Worm (Caenorhabditis elegans) whole organism, young adult: ENCODE measurements around the gene oac-20.

ENCODE experiments used
- B0035.1 ChIP-seq: sonication (generic microtip); optimal IDR thresholded peaks from 2 replicates; lab custom pipeline; 2016; ENCODE audit warnings: missing genetic modification characterization, mild to moderate bottlenecking, missing compliant biosample characterization, missing genotype, missing genetic modification reagents
- B0261.1 ChIP-seq: sonication (generic microtip); optimal IDR thresholded peaks from 2 replicates; lab custom pipeline; 2016; ENCODE audit warnings: mild to moderate bottlenecking, missing genetic modification characterization, moderate library complexity, missing compliant biosample characterization
- C17E4.6 ChIP-seq: fragments of 200-800 bp; sonication (Bioruptor generic); IDR thresholded peaks from 2 replicates; pipeline ENCODE4 v1.3.6; 2022; ENCODE audit warnings: missing genetic modification reagents, missing genetic modification characterization, missing compliant biosample characterization
- D2030.7 ChIP-seq: fragments of 200-800 bp; sonication (Bioruptor generic); IDR thresholded peaks from 2 replicates; pipeline ENCODE4 v1.3.6; 2022; ENCODE audit warnings: missing genetic modification reagents, missing genetic modification characterization, missing compliant biosample characterization
- F52B5.7 ChIP-seq: sonication (generic microtip); optimal IDR thresholded peaks from 2 replicates; lab custom pipeline; 2016; ENCODE audit warnings: mild to moderate bottlenecking, missing genetic modification characterization, missing compliant biosample characterization
- K12H6.12 ChIP-seq: fragments of 200-800 bp; sonication (Bioruptor generic); optimal IDR thresholded peaks from 2 replicates; lab custom pipeline; 2018; ENCODE audit warnings: mild to moderate bottlenecking, missing genetic modification characterization, missing compliant biosample characterization
- T07F8.4 ChIP-seq: sonication (generic microtip); optimal IDR thresholded peaks from 2 replicates; lab custom pipeline; 2016; ENCODE audit warnings: mild to moderate bottlenecking, missing genetic modification characterization, moderate library complexity, missing compliant biosample characterization
- T26A5.8 ChIP-seq: sonication (generic microtip); optimal IDR thresholded peaks from 2 replicates; lab custom pipeline; 2016; ENCODE audit warnings: missing genetic modification characterization, missing compliant biosample characterization
- Y56A3A.18 ChIP-seq: fragments of 200-800 bp; sonication (Bioruptor generic); IDR thresholded peaks from 2 replicates; pipeline ENCODE4 v1.3.6; 2022; ENCODE audit warnings: missing genetic modification reagents, missing genetic modification characterization, missing compliant biosample characterization
- Y79H2A.3 ChIP-seq: fragments of 200-800 bp; sonication (Bioruptor generic); conservative IDR thresholded peaks from 2 replicates; pipeline ENCODE4 v1.3.6; 2022; ENCODE audit warnings: missing genetic modification reagents, missing genetic modification characterization, missing compliant biosample characterization
- atf-7 ChIP-seq: sonication (generic microtip); optimal IDR thresholded peaks from 2 replicates; lab custom pipeline; 2017; ENCODE audit warnings: mild to moderate bottlenecking, missing genetic modification characterization, missing compliant biosample characterization
- attf-5 ChIP-seq: fragments of 200-800 bp; sonication (Bioruptor generic); optimal IDR thresholded peaks from 2 replicates; lab custom pipeline; 2018; ENCODE audit warnings: mild to moderate bottlenecking, missing genetic modification characterization, missing compliant biosample characterization
- ccch-3 ChIP-seq: fragments of 200-800 bp; sonication (Bioruptor generic); optimal IDR thresholded peaks from 2 replicates; lab custom pipeline; 2018; ENCODE audit warnings: mild to moderate bottlenecking, missing genetic modification characterization, missing compliant biosample characterization
- ceh-100 ChIP-seq: fragments of 200-800 bp; sonication (Bioruptor generic); IDR thresholded peaks from 2 replicates; pipeline ENCODE4 v1.3.6; 2022; ENCODE audit warnings: missing genetic modification reagents, missing genetic modification characterization, missing compliant biosample characterization
- ceh-79 ChIP-seq: sonication (generic microtip); optimal IDR thresholded peaks from 2 replicates; lab custom pipeline; 2017; ENCODE audit warnings: mild to moderate bottlenecking, missing genetic modification characterization, missing compliant biosample characterization
- dox-1 ChIP-seq: fragments of 200-800 bp; sonication (Bioruptor generic); IDR thresholded peaks from 2 replicates; pipeline ENCODE4 v1.3.6; 2022; ENCODE audit warnings: missing genetic modification reagents, missing genetic modification characterization, missing compliant biosample characterization
- egl-44 ChIP-seq: fragments of 200-800 bp; sonication (Bioruptor generic); IDR thresholded peaks from 2 replicates; pipeline ENCODE4 v1.3.6; 2022; ENCODE audit warnings: missing genetic modification reagents, missing genetic modification characterization, missing compliant biosample characterization
- ekl-4 ChIP-seq: fragments of 200-800 bp; sonication (Bioruptor generic); IDR thresholded peaks from 2 replicates; pipeline ENCODE4 v1.3.6; 2022; ENCODE audit warnings: missing genetic modification reagents, missing genetic modification characterization, missing compliant biosample characterization
- ets-4 ChIP-seq: fragments of 200-800 bp; sonication (Bioruptor generic); optimal IDR thresholded peaks from 2 replicates; lab custom pipeline; 2018; ENCODE audit warnings: mild to moderate bottlenecking, missing genetic modification characterization, missing compliant biosample characterization
- gei-17 ChIP-seq: fragments of 200-800 bp; sonication (Bioruptor generic); optimal IDR thresholded peaks from 2 replicates; lab custom pipeline; 2018; ENCODE audit warnings: mild to moderate bottlenecking, missing genetic modification characterization, missing compliant biosample characterization
- hlh-26 ChIP-seq: fragments of 200-800 bp; sonication (Bioruptor generic); conservative IDR thresholded peaks from 2 replicates; pipeline ENCODE4 v1.3.6; 2022; ENCODE audit warnings: missing genetic modification reagents, missing genetic modification characterization, missing compliant biosample characterization
- hmg-1.2 ChIP-seq: fragments of 200-800 bp; sonication (Bioruptor generic); IDR thresholded peaks from 2 replicates; pipeline ENCODE4 v1.3.6; 2022; ENCODE audit warnings: missing genetic modification reagents, missing genetic modification characterization, missing compliant biosample characterization
- hsf-1 ChIP-seq: fragments of 200-800 bp; sonication (Bioruptor generic); IDR thresholded peaks from 2 replicates; pipeline ENCODE4 v1.3.6; 2022; ENCODE audit warnings: missing genetic modification reagents, missing genetic modification characterization, missing compliant biosample characterization
- lag-1 ChIP-seq: fragments of 200-800 bp; sonication (Bioruptor generic); IDR thresholded peaks from 2 replicates; pipeline ENCODE4 v1.3.6; 2022; ENCODE audit warnings: missing genetic modification reagents, missing genetic modification characterization, missing compliant biosample characterization
- lin-40 ChIP-seq: sonication (generic microtip); optimal IDR thresholded peaks from 2 replicates; lab custom pipeline; 2016; ENCODE audit warnings: missing genetic modification characterization, mild to moderate bottlenecking, missing compliant biosample characterization, missing genotype, missing genetic modification reagents
- madf-6 ChIP-seq: fragments of 200-800 bp; sonication (Bioruptor generic); IDR thresholded peaks from 2 replicates; pipeline ENCODE4 v1.3.6; 2022; ENCODE audit warnings: missing genetic modification reagents, missing genetic modification characterization, missing compliant biosample characterization
- mel-28 ChIP-seq: sonication (generic microtip); optimal IDR thresholded peaks from 2 replicates; lab custom pipeline; 2016; ENCODE audit warnings: borderline replicate concordance, mild to moderate bottlenecking, missing genetic modification characterization, missing compliant biosample characterization
- nfyb-1 ChIP-seq: fragments of 200-800 bp; sonication (Bioruptor generic); IDR thresholded peaks from 2 replicates; pipeline ENCODE4 v1.3.6; 2022; ENCODE audit warnings: missing genetic modification reagents, missing genetic modification characterization, missing compliant biosample characterization
- nhr-80 ChIP-seq: sonication (generic microtip); optimal IDR thresholded peaks from 2 replicates; lab custom pipeline; 2016; ENCODE audit warnings: missing genetic modification characterization, missing compliant biosample characterization
- rpc-1 ChIP-seq, 2 experiments: fragments of 150-350 bp in 1 of 2; sonication (generic microtip) in 1 of 2; optimal IDR thresholded peaks; 2 replicates each; lab custom pipeline; 2014 to 2018; ENCODE audit warnings: missing biosample characterization in 1 of 2, missing genetic modification characterization in 1 of 2, missing genetic modification reagents in 1 of 2, missing genotype in 1 of 2
- somi-1 ChIP-seq: fragments of 200-800 bp; sonication (Bioruptor generic); optimal IDR thresholded peaks from 2 replicates; lab custom pipeline; 2018; ENCODE audit warnings: mild to moderate bottlenecking, missing genetic modification characterization, missing compliant biosample characterization
- tbp1 ChIP-seq: fragments of 200-800 bp; sonication (Bioruptor generic); optimal IDR thresholded peaks from 2 replicates; lab custom pipeline; 2018; ENCODE audit warnings: mild to moderate bottlenecking, missing genetic modification characterization, missing compliant biosample characterization
- tbx-9 ChIP-seq: sonication (generic microtip); optimal IDR thresholded peaks from 2 replicates; lab custom pipeline; 2016; ENCODE audit warnings: borderline replicate concordance, missing genetic modification characterization, inconsistent platforms, missing compliant biosample characterization
- unc-62 ChIP-seq: fragments of 150-350 bp; optimal IDR thresholded peaks from 2 replicates; lab custom pipeline; 2014; ENCODE audit warnings: missing biosample characterization, missing genetic modification reagents, missing genetic modification characterization
- ztf-18 ChIP-seq: sonication (generic microtip); optimal IDR thresholded peaks from 2 replicates; lab custom pipeline; 2016; ENCODE audit warnings: missing genotype, mild to moderate bottlenecking, missing genetic modification characterization, missing compliant biosample characterization
- ztf-6 ChIP-seq: fragments of 200-800 bp; sonication (Bioruptor generic); IDR thresholded peaks from 2 replicates; pipeline ENCODE4 v1.3.6; 2022; ENCODE audit warnings: missing genetic modification reagents, missing genetic modification characterization, missing compliant biosample characterization

The oac-20 gene

ce11 chrV:16000433-16000832 lies 21.9 kb downstream of the oac-20 start, which contains the start of gene nhr-50:
Gene nhr-50 (minus strand): TSS chrV:16000631.
- no peak for TF ChIP-seq B0261.1 (tag; lab: Kevin White, UChicago)
- no peak for TF ChIP-seq ztf-6 (GFP tag; lab: Robert Waterston, UW)
- TF ChIP-seq atf-7 = peak; percentile 77
- peak; percentile 34; the same call in 1 of the 2 replicates for TF ChIP-seq nfyb-1 (GFP tag; lab: Robert Waterston, UW)
- peak; percentile 20 for TF ChIP-seq attf-5 (GFP tag; lab: Kevin White, UChicago)
- TF ChIP-seq dox-1 (GFP tag; lab: Robert Waterston, UW) = peak; percentile 50; the same call in 1 of the 2 replicates
- peak; percentile 58; the same call in 1 of the 2 replicates for TF ChIP-seq hmg-1.2 (GFP tag; lab: Robert Waterston, UW)
- no peak for TF ChIP-seq lin-40 (tag; lab: Kevin White, UChicago)
- TF ChIP-seq nhr-80 = peak; percentile 78
- TF ChIP-seq ets-4 (GFP tag; lab: Kevin White, UChicago) = no peak
- no peak for TF ChIP-seq ztf-18 (tag; lab: Kevin White, UChicago)
- no peak for TF ChIP-seq hsf-1

ce11 chrV:16002288-16002687 lies 23.8 kb downstream of the oac-20 start, which contains the start of gene nhr-63:
Gene nhr-63 (plus strand): TSS chrV:16002588.
- TF ChIP-seq madf-6 (GFP tag; lab: Robert Waterston, UW) (no peak), rpc-1 (optimal IDR thresholded peaks at IDR 0.05; lab: Kevin White, UChicago) (no peak), rpc-1 (tag; optimal IDR thresholded peaks at IDR 0.05; lab: Kevin White, UChicago) (no peak), hsf-1 (no peak), atf-7 (no peak), D2030.7 (GFP tag; lab: Robert Waterston, UW) (no peak), hlh-26 (no peak), B0035.1 (no peak), C17E4.6 (GFP tag; lab: Robert Waterston, UW) (no peak), somi-1 (GFP tag; lab: Kevin White, UChicago) (no peak), ccch-3 (GFP tag; lab: Kevin White, UChicago) (no peak), gei-17 (GFP tag; lab: Kevin White, UChicago) (no peak), Y56A3A.18 (GFP tag; lab: Robert Waterston, UW) (no peak), ceh-79 (tag; lab: Kevin White, UChicago) (no peak), dox-1 (GFP tag; lab: Robert Waterston, UW) (no peak), T07F8.4 (tag; lab: Kevin White, UChicago) (no peak)

- no peak for TF ChIP-seq hlh-26
- no peak for TF ChIP-seq rpc-1 (optimal IDR thresholded peaks at IDR 0.05; lab: Kevin White, UChicago)
- no peak for TF ChIP-seq rpc-1 (tag; optimal IDR thresholded peaks at IDR 0.05; lab: Kevin White, UChicago)
- TF ChIP-seq B0035.1 = no peak
- TF ChIP-seq mel-28 (tag; lab: Kevin White, UChicago) = no peak
- TF ChIP-seq tbx-9 (tag; lab: Kevin White, UChicago) = no peak
- TF ChIP-seq ceh-100 (GFP tag; lab: Robert Waterston, UW) = no peak
- TF ChIP-seq K12H6.12 (tag; lab: Kevin White, UChicago) = no peak
- no peak for TF ChIP-seq lag-1
- TF ChIP-seq unc-62 (GFP tag; lab: Kevin White, UChicago) = no peak
- TF ChIP-seq T26A5.8 (tag; lab: Kevin White, UChicago) = no peak
- TF ChIP-seq F52B5.7 (tag; lab: Kevin White, UChicago) = no peak
- TF ChIP-seq Y79H2A.3 (GFP tag; lab: Robert Waterston, UW) = no peak
- no peak for TF ChIP-seq egl-44 (GFP tag; lab: Robert Waterston, UW)
- TF ChIP-seq ekl-4 = no peak
- TF ChIP-seq gei-17 (GFP tag; lab: Kevin White, UChicago) = no peak
- TF ChIP-seq attf-5 (GFP tag; lab: Kevin White, UChicago) = no peak
- TF ChIP-seq tbp1 (GFP tag; lab: Kevin White, UChicago) = no peak
Observed at ce11 chrV:16007505-16007904, 29.0 kb downstream of the oac-20 start, which contains the start of gene str-231. Gene str-231 (minus strand): TSS chrV:16007605.
